Fruit fly (Drosophila melanogaster) whole organism, pupa: ENCODE results near the gene CG1789.

ENCODE experiments used
- CG10348 ChIP-seq: fragments of 200-800 bp; sonication (Bioruptor generic); IDR thresholded peaks from 2 replicates; pipeline ENCODE4 v1.3.6; 2022; ENCODE audit warnings: missing biosample characterization, missing genetic modification characterization
- CG12605 ChIP-seq: fragments of 200-800 bp; sonication (Bioruptor generic); IDR thresholded peaks from 2 replicates; pipeline ENCODE4 v1.3.6; 2022; ENCODE audit warnings: missing biosample characterization, missing genetic modification characterization
- CG14655 ChIP-seq: fragments of 200-800 bp; sonication (Bioruptor generic); optimal IDR thresholded peaks from 3 replicates; lab custom pipeline; 2017; ENCODE audit warnings: mild to moderate bottlenecking, missing biosample characterization, missing genetic modification reagents, missing genetic modification characterization
- CG17806 ChIP-seq: fragments of 200-800 bp; sonication (Bioruptor generic); optimal IDR thresholded peaks from 2 replicates; lab custom pipeline; 2018; ENCODE audit warnings: missing biosample characterization, mild to moderate bottlenecking, missing genetic modification characterization, moderate library complexity
- CG32121 ChIP-seq: fragments of 200-800 bp; sonication (Bioruptor generic); IDR thresholded peaks from 2 replicates; pipeline ENCODE4 v1.3.6; 2022; ENCODE audit warnings: missing biosample characterization, missing genetic modification characterization
- CG34367 ChIP-seq: fragments of 200-800 bp; sonication (Bioruptor generic); optimal IDR thresholded peaks from 2 replicates; lab custom pipeline; 2018; ENCODE audit warnings: missing biosample characterization, mild to moderate bottlenecking, missing genetic modification characterization
- CG9948 ChIP-seq: fragments of 200-800 bp; sonication (Bioruptor generic); optimal IDR thresholded peaks from 2 replicates; lab custom pipeline; 2018; ENCODE audit warnings: missing biosample characterization, mild to moderate bottlenecking, missing genetic modification characterization, moderate library complexity
- D1 ChIP-seq: fragments of 200-800 bp; sonication (Bioruptor generic); optimal IDR thresholded peaks from 2 replicates; lab custom pipeline; 2018; ENCODE audit warnings: missing biosample characterization, mild to moderate bottlenecking, missing genetic modification characterization, moderate library complexity
- Pif1A ChIP-seq: fragments of 200-800 bp; sonication (Bioruptor generic); optimal IDR thresholded peaks from 3 replicates; lab custom pipeline; 2016; ENCODE audit warnings: missing biosample characterization, missing genetic modification characterization
- Pif1B ChIP-seq: fragments of 200-800 bp; sonication (Bioruptor generic); optimal IDR thresholded peaks from 3 replicates; lab custom pipeline; 2016; ENCODE audit warnings: missing biosample characterization, missing genetic modification characterization
- gl ChIP-seq: fragments of 200-800 bp; sonication (Bioruptor generic); optimal IDR thresholded peaks from 2 replicates; lab custom pipeline; 2018; ENCODE audit warnings: missing biosample characterization, mild to moderate bottlenecking, missing genetic modification characterization

dm6 chrX:8767304-8767703 is 47.0 kb downstream of the CG1789 start:
- no peak for TF ChIP-seq Pif1B (GFP tag; lab: Kevin White, UChicago)
- no peak for TF ChIP-seq CG17806 (tag; lab: Kevin White, UChicago)
- TF ChIP-seq Pif1A (GFP tag; lab: Kevin White, UChicago) = no peak
- TF ChIP-seq CG10348 (GFP tag; lab: Robert Waterston, UW) = no peak
- no peak for TF ChIP-seq CG32121 (GFP tag; lab: Robert Waterston, UW)
- TF ChIP-seq CG14655 (GFP tag; lab: Kevin White, UChicago) = no peak
- TF ChIP-seq CG9948 (tag; lab: Kevin White, UChicago) = no peak
- no peak for TF ChIP-seq CG12605 (GFP tag; lab: Robert Waterston, UW)
- TF ChIP-seq gl (tag; lab: Kevin White, UChicago) = no peak
- TF ChIP-seq D1 (tag; lab: Kevin White, UChicago) = no peak
- no peak for TF ChIP-seq CG34367 (tag; lab: Kevin White, UChicago)
